Worm (Caenorhabditis elegans): ENCODE measurements around the gene R10E4.11.

Gene R10E4.11

ce11 chrIII:4283175-4283574 is 17.7 kb downstream of the R10E4.11 start:
- TF ChIP-seq lin-54 (GFP tag; optimal IDR thresholded peaks at IDR 0.05), result no peak
- TF ChIP-seq tbx-9 (tag; optimal IDR thresholded peaks at IDR 0.05; ENCODE audit: borderline replicate concordance), result no peak
- TF ChIP-seq bed-1 (GFP tag; IDR thresholded peaks at IDR 0.05), result no peak
- no peak for TF ChIP-seq attf-6 (GFP tag; IDR thresholded peaks at IDR 0.05)

- TF ChIP-seq ztf-25 (GFP tag; IDR thresholded peaks at IDR 0.05), result no peak
- peak; percentile 96 for TF ChIP-seq F22D6.2 (tag; optimal IDR thresholded peaks at IDR 0.05)
- no peak for TF ChIP-seq him-1 (tag; optimal IDR thresholded peaks at IDR 0.05)
- TF ChIP-seq zim-3 (tag; optimal IDR thresholded peaks at IDR 0.05), result peak; percentile 41
- TF ChIP-seq madf-10 (tag; optimal IDR thresholded peaks at IDR 0.05), result peak; percentile 98
- peak; percentile 96 for TF ChIP-seq K11D2.4 (GFP tag; IDR thresholded peaks at IDR 0.05)
- TF ChIP-seq ztf-22 (GFP tag; optimal IDR thresholded peaks at IDR 0.05), result peak; percentile 99
- peak; percentile 25 for TF ChIP-seq B0261.1 (tag; optimal IDR thresholded peaks at IDR 0.05)
- TF ChIP-seq attf-5 (GFP tag; optimal IDR thresholded peaks at IDR 0.05), result peak; percentile 98
- TF ChIP-seq nfya-2 (GFP tag; IDR thresholded peaks at IDR 0.05), result no peak
- TF ChIP-seq C17E4.6 (GFP tag; IDR thresholded peaks at IDR 0.05), result peak; percentile 52; the same call in 1 of the 2 replicates
- peak; percentile 93 for TF ChIP-seq ztf-3 (GFP tag; optimal IDR thresholded peaks at IDR 0.05)
- peak; percentile 92 for TF ChIP-seq hmg-1.2 (GFP tag; IDR thresholded peaks at IDR 0.05)
- TF ChIP-seq lin-54 (GFP tag; optimal IDR thresholded peaks at IDR 0.05), result peak; percentile 82
- peak; percentile 1 for TF ChIP-seq fkh-3 (tag; optimal IDR thresholded peaks at IDR 0.05)
- TF ChIP-seq T07F8.4 (tag; optimal IDR thresholded peaks at IDR 0.05), result peak; percentile 13
- TF ChIP-seq lin-40 (tag; optimal IDR thresholded peaks at IDR 0.05), result peak; percentile 99
- TF ChIP-seq gei-17 (GFP tag; optimal IDR thresholded peaks at IDR 0.05), result peak; percentile 94
- TF ChIP-seq snpc-1.3 (tag; optimal IDR thresholded peaks at IDR 0.05; ENCODE audit: insufficient read depth), result no peak
- peak; percentile 98 for TF ChIP-seq nfyb-1 (GFP tag; IDR thresholded peaks at IDR 0.05)
- TF ChIP-seq hlh-12 (tag; optimal IDR thresholded peaks at IDR 0.05), result no peak
- TF ChIP-seq madf-6 (GFP tag; IDR thresholded peaks at IDR 0.05), result no peak
- 0 out of 2 replicates have a peak, but pooled peaks have one; percentile 25 for TF ChIP-seq ceh-91 (GFP tag; IDR thresholded peaks at IDR 0.05)
- TF ChIP-seq K12H6.12 (tag; optimal IDR thresholded peaks at IDR 0.05), result peak; percentile 99
- no peak for TF ChIP-seq nhr-27 (tag; optimal IDR thresholded peaks at IDR 0.05)
- TF ChIP-seq somi-1 (GFP tag; optimal IDR thresholded peaks at IDR 0.05), result peak; percentile 100
- TF ChIP-seq rec-8 (tag; optimal IDR thresholded peaks at IDR 0.05), result no peak
- peak; percentile 79 for TF ChIP-seq rcor-1 (GFP tag; IDR thresholded peaks at IDR 0.05)
- no peak for TF ChIP-seq F23B12.7 (tag; optimal IDR thresholded peaks at IDR 0.05; ENCODE audit: insufficient read depth)
- peak; percentile 87 for TF ChIP-seq egrh-3 (GFP tag; IDR thresholded peaks at IDR 0.05)
- TF ChIP-seq lir-1 (GFP tag; conservative IDR thresholded peaks at IDR 0.05), result peak; percentile 59; the same call in 1 of the 2 replicates
- no peak for TF ChIP-seq madf-8 (GFP tag; conservative IDR thresholded peaks at IDR 0.05)
- peak; percentile 94 for TF ChIP-seq repo-1 (tag; optimal IDR thresholded peaks at IDR 0.05)
- TF ChIP-seq dpff-1 (tag; optimal IDR thresholded peaks at IDR 0.05), result peak; percentile 84
- peak; percentile 68 for TF ChIP-seq F10E7.11 (tag; optimal IDR thresholded peaks at IDR 0.05)
- TF ChIP-seq mcd-1 (GFP tag; IDR thresholded peaks at IDR 0.05), result peak; percentile 90
- TF ChIP-seq ceh-58 (GFP tag; IDR thresholded peaks at IDR 0.05), result no peak
- TF ChIP-seq aptf-2 (GFP tag; conservative IDR thresholded peaks at IDR 0.05), result 0 out of 2 replicates have a peak, but pooled peaks have one; percentile 31
- no peak for TF ChIP-seq mel-28 (tag; optimal IDR thresholded peaks at IDR 0.05; ENCODE audit: borderline replicate concordance)
- TF ChIP-seq dox-1 (GFP tag; IDR thresholded peaks at IDR 0.05), result peak; percentile 95
- TF ChIP-seq F55B11.4 (tag; optimal IDR thresholded peaks at IDR 0.05; ENCODE audit: borderline replicate concordance, insufficient read depth), result no peak
Measured at ce11 chrIII:4281955-4282618, 18.8 kb downstream of the R10E4.11 start.

Data from whole organism, young adult.